Fruit fly (Drosophila melanogaster) whole organism, embryonic: ENCODE data around the gene Jon99Ciii.
A peak's percentile ranks its signal among the peaks of the same experiment; 100 is the strongest.

Source experiments
- Atf3 ChIP-seq: fragments of 200-800 bp; sonication (Bioruptor generic); optimal IDR thresholded peaks from 3 replicates; lab custom pipeline; 2016; ENCODE audit warnings: missing biosample characterization, missing genetic modification characterization
- Bgb ChIP-seq: fragments of 200-800 bp; sonication (Bioruptor generic); IDR thresholded peaks from 2 replicates; pipeline ENCODE4 v1.3.6; 2022; ENCODE audit warnings: missing biosample characterization, missing genetic modification characterization; ENCODE audit not compliant: partially characterized antibody
- CG11398 ChIP-seq: fragments of 200-800 bp; sonication (Bioruptor generic); optimal IDR thresholded peaks from 2 replicates; lab custom pipeline; 2016; ENCODE audit warnings: missing biosample characterization, missing genetic modification characterization
- CG11695 ChIP-seq: fragments of 200-800 bp; sonication (Bioruptor generic); IDR thresholded peaks from 3 replicates; pipeline ENCODE4 v1.3.6; 2022; ENCODE audit warnings: missing biosample characterization, missing genetic modification characterization
- CG12391 ChIP-seq: fragments of 200-800 bp; sonication (Bioruptor generic); optimal IDR thresholded peaks from 3 replicates; lab custom pipeline; 2018; ENCODE audit warnings: missing biosample characterization, mild to moderate bottlenecking, missing genetic modification characterization, moderate library complexity
- CG12744 ChIP-seq: fragments of 200-800 bp; sonication (Bioruptor generic); optimal IDR thresholded peaks from 2 replicates; lab custom pipeline; 2016; ENCODE audit warnings: missing biosample characterization, missing genetic modification characterization
- CG12942 ChIP-seq: fragments of 200-800 bp; sonication (Bioruptor generic); optimal IDR thresholded peaks from 3 replicates; lab custom pipeline; 2016; ENCODE audit warnings: missing biosample characterization, missing genetic modification characterization
- CG13894 ChIP-seq: fragments of 200-800 bp; sonication (Bioruptor generic); optimal IDR thresholded peaks from 3 replicates; lab custom pipeline; 2018; ENCODE audit warnings: missing biosample characterization, mild to moderate bottlenecking, missing genetic modification characterization, moderate library complexity
- CG14014 ChIP-seq: fragments of 200-800 bp; sonication (Bioruptor generic); IDR thresholded peaks from 2 replicates; pipeline ENCODE4 v1.3.6; 2022; ENCODE audit warnings: missing biosample characterization, missing genetic modification characterization
- CG17328 ChIP-seq: fragments of 200-800 bp; sonication (Bioruptor generic); IDR thresholded peaks from 2 replicates; pipeline ENCODE4 v1.3.6; 2022; ENCODE audit warnings: missing biosample characterization, missing genetic modification characterization
- CG17359 ChIP-seq: fragments of 200-800 bp; sonication (Bioruptor generic); optimal IDR thresholded peaks from 3 replicates; lab custom pipeline; 2018; ENCODE audit warnings: missing biosample characterization, mild to moderate bottlenecking, missing genetic modification characterization, moderate library complexity
- CG18599 ChIP-seq: fragments of 200-800 bp; sonication (Bioruptor generic); optimal IDR thresholded peaks from 3 replicates; lab custom pipeline; 2017; ENCODE audit warnings: missing biosample characterization, missing genetic modification characterization, mild to moderate bottlenecking, moderate library complexity, missing genetic modification reagents
- CG18764 ChIP-seq: fragments of 200-800 bp; sonication (Bioruptor generic); optimal IDR thresholded peaks from 3 replicates; lab custom pipeline; 2016; ENCODE audit warnings: missing biosample characterization, missing genetic modification characterization
- CG2199 ChIP-seq: fragments of 200-800 bp; sonication (Bioruptor generic); IDR thresholded peaks from 3 replicates; pipeline ENCODE4 v1.3.6; 2022; ENCODE audit warnings: missing biosample characterization, missing genetic modification characterization
- CG2678 ChIP-seq: fragments of 200-800 bp; sonication (Bioruptor generic); optimal IDR thresholded peaks from 3 replicates; lab custom pipeline; 2019; ENCODE audit warnings: missing biosample characterization, mild to moderate bottlenecking, missing genetic modification characterization, moderate library complexity
- CG2889 ChIP-seq: fragments of 200-800 bp; sonication (Bioruptor generic); IDR thresholded peaks from 3 replicates; pipeline ENCODE4 v1.3.6; 2022; ENCODE audit warnings: missing biosample characterization, missing genetic modification characterization
- CG30431 ChIP-seq: fragments of 200-800 bp; sonication (Bioruptor generic); optimal IDR thresholded peaks from 2 replicates; lab custom pipeline; 2017; ENCODE audit warnings: missing biosample characterization, missing genetic modification characterization
- CG6683 ChIP-seq: fragments of 200-800 bp; sonication (Bioruptor generic); optimal IDR thresholded peaks from 2 replicates; lab custom pipeline; 2017; ENCODE audit warnings: missing biosample characterization, mild to moderate bottlenecking, missing genetic modification characterization, missing genetic modification reagents
- CG6765 ChIP-seq: fragments of 200-800 bp; sonication (Bioruptor generic); optimal IDR thresholded peaks from 3 replicates; lab custom pipeline; 2017; ENCODE audit warnings: missing biosample characterization, mild to moderate bottlenecking, missing genetic modification characterization
- CG8089 ChIP-seq: fragments of 200-800 bp; sonication (Bioruptor generic); optimal IDR thresholded peaks from 3 replicates; lab custom pipeline; 2016; ENCODE audit warnings: missing biosample characterization, missing genetic modification characterization
- CG9215 ChIP-seq: fragments of 200-800 bp; sonication (Bioruptor generic); IDR thresholded peaks from 2 replicates; pipeline ENCODE4 v1.3.6; 2022; ENCODE audit warnings: missing biosample characterization, missing genetic modification characterization
- Dfd ChIP-seq, 2 experiments: fragments of >200 bp; optimal IDR thresholded peaks; 2 replicates each; lab custom pipeline; 2017; ENCODE audit warnings: missing biosample characterization in 2 of 2, missing genetic modification characterization in 2 of 2
- Doc3 ChIP-seq: fragments of 200-800 bp; sonication (Bioruptor generic); IDR thresholded peaks from 3 replicates; pipeline ENCODE4 v1.3.6; 2022; ENCODE audit warnings: missing biosample characterization, missing genetic modification characterization; ENCODE audit not compliant: partially characterized antibody
- Ets65A ChIP-seq: fragments of 200-800 bp; sonication (Bioruptor generic); peaks from one replicate; lab custom pipeline; 2016; ENCODE audit warnings: missing biosample characterization, missing genetic modification characterization
- HLHmδ ChIP-seq: fragments of 200-800 bp; sonication (Bioruptor generic); optimal IDR thresholded peaks from 2 replicates; lab custom pipeline; 2018; ENCODE audit warnings: missing biosample characterization, mild to moderate bottlenecking, missing genetic modification characterization, moderate library complexity
- Lpt ChIP-seq: fragments of >200 bp; optimal IDR thresholded peaks from 2 replicates; lab custom pipeline; 2018; ENCODE audit warnings: missing biosample characterization, missing genetic modification characterization
- Scr ChIP-seq: fragments of 200-800 bp; sonication (Bioruptor generic); IDR thresholded peaks from 2 replicates; pipeline ENCODE4 v1.3.6; 2022; ENCODE audit warnings: missing biosample characterization, missing genetic modification characterization; ENCODE audit not compliant: partially characterized antibody
- Side ChIP-seq: fragments of 200-800 bp; sonication (Bioruptor generic); optimal IDR thresholded peaks from 2 replicates; lab custom pipeline; 2016; ENCODE audit warnings: missing biosample characterization, missing genetic modification characterization
- bcd ChIP-seq: fragments of 200-800 bp; sonication (Bioruptor generic); optimal IDR thresholded peaks from 2 replicates; lab custom pipeline; 2017; ENCODE audit warnings: missing biosample characterization, mild to moderate bottlenecking, missing genetic modification characterization
- corto ChIP-seq: fragments of 200-800 bp; sonication (Bioruptor generic); optimal IDR thresholded peaks from 2 replicates; lab custom pipeline; 2016; ENCODE audit warnings: missing biosample characterization, mild to moderate bottlenecking, missing genetic modification characterization, moderate library complexity
- crol ChIP-seq: fragments of 200-800 bp; sonication (Bioruptor generic); IDR thresholded peaks from 2 replicates; pipeline ENCODE4 v1.3.6; 2022; ENCODE audit warnings: missing biosample characterization, missing genetic modification characterization
- ewg ChIP-seq: fragments of 200-800 bp; sonication (Bioruptor generic); optimal IDR thresholded peaks from 3 replicates; lab custom pipeline; 2017; ENCODE audit warnings: mild to moderate bottlenecking, missing biosample characterization, missing genetic modification reagents, missing genetic modification characterization
- fd102C ChIP-seq: fragments of 200-800 bp; sonication (Bioruptor generic); optimal IDR thresholded peaks from 2 replicates; lab custom pipeline; 2018; ENCODE audit warnings: missing biosample characterization, mild to moderate bottlenecking, missing genetic modification characterization, moderate library complexity
- fd96Cb ChIP-seq: fragments of 200-800 bp; sonication (Bioruptor generic); optimal IDR thresholded peaks from 2 replicates; lab custom pipeline; 2018; ENCODE audit warnings: missing biosample characterization, mild to moderate bottlenecking, missing genetic modification characterization, moderate library complexity
- ftz-f1 ChIP-seq: fragments of 200-800 bp; sonication (Bioruptor generic); optimal IDR thresholded peaks from 2 replicates; lab custom pipeline; 2016; ENCODE audit warnings: missing biosample characterization, missing genetic modification characterization
- gem ChIP-seq: fragments of 200-800 bp; sonication (Bioruptor generic); optimal IDR thresholded peaks from 2 replicates; lab custom pipeline; 2019; ENCODE audit warnings: missing biosample characterization, mild to moderate bottlenecking, missing genetic modification characterization, moderate library complexity
- ham ChIP-seq: fragments of 200-800 bp; sonication (Bioruptor generic); IDR thresholded peaks from 2 replicates; pipeline ENCODE4 v1.3.6; 2022; ENCODE audit warnings: missing biosample characterization, missing genetic modification characterization
- hth ChIP-seq: fragments of >200 bp; optimal IDR thresholded peaks from 2 replicates; lab custom pipeline; 2017; ENCODE audit warnings: inconsistent platforms
- kah ChIP-seq: fragments of 200-800 bp; sonication (Bioruptor generic); optimal IDR thresholded peaks from 2 replicates; lab custom pipeline; 2018; ENCODE audit warnings: missing biosample characterization, mild to moderate bottlenecking, missing genetic modification characterization
- lilli ChIP-seq: fragments of 200-800 bp; sonication (Bioruptor generic); optimal IDR thresholded peaks from 3 replicates; lab custom pipeline; 2016; ENCODE audit warnings: missing biosample characterization, missing genetic modification characterization
- pan ChIP-seq, 4 experiments: fragments of >200 bp in 3 of 4; fragments of 200-800 bp in 1 of 4; sonication (Bioruptor generic) in 1 of 4; optimal IDR thresholded peaks in 3 of 4; IDR thresholded peaks in 1 of 4; 2 replicates each; pipeline versions ENCODE4 v1.3.6 to Lab custom; 2017 to 2022; ENCODE audit warnings: missing biosample characterization in 2 of 4, missing genetic modification characterization in 2 of 4, mixed read lengths in 1 of 4
- prd ChIP-seq, 3 experiments: fragments of >200 bp in 2 of 3; fragments of 200-800 bp in 1 of 3; sonication (Bioruptor generic) in 1 of 3; optimal IDR thresholded peaks in 2 of 3; IDR thresholded peaks in 1 of 3; 2 replicates in 2 of 3; 3 replicates in 1 of 3; pipeline versions ENCODE4 v1.3.6 to Lab custom; 2017 to 2022; ENCODE audit warnings: missing biosample characterization in 1 of 3, missing genetic modification characterization in 1 of 3
- run ChIP-seq: fragments of 200-800 bp; sonication (Bioruptor generic); optimal IDR thresholded peaks from 3 replicates; lab custom pipeline; 2018; ENCODE audit warnings: missing biosample characterization, mild to moderate bottlenecking, missing genetic modification characterization
- sisA ChIP-seq: fragments of 200-800 bp; sonication (Bioruptor generic); IDR thresholded peaks from 2 replicates; pipeline ENCODE4 v1.3.6; 2022; ENCODE audit warnings: missing biosample characterization, missing genetic modification characterization
- slou ChIP-seq: fragments of 200-800 bp; sonication (Bioruptor generic); optimal IDR thresholded peaks from 3 replicates; lab custom pipeline; 2016; ENCODE audit warnings: missing biosample characterization, missing genetic modification characterization
- slp2 ChIP-seq: fragments of 200-800 bp; sonication (Bioruptor generic); optimal IDR thresholded peaks from 2 replicates; lab custom pipeline; 2016; ENCODE audit warnings: missing biosample characterization, missing genetic modification characterization
- tna ChIP-seq: fragments of 200-800 bp; sonication (Bioruptor generic); IDR thresholded peaks from 2 replicates; pipeline ENCODE4 v1.3.6; 2022; ENCODE audit warnings: missing biosample characterization, missing genetic modification characterization; ENCODE audit not compliant: partially characterized antibody
- yki ChIP-seq: fragments of >200 bp; optimal IDR thresholded peaks from 3 replicates; lab custom pipeline; 2018
- zf30C ChIP-seq: fragments of 200-800 bp; sonication (Bioruptor generic); optimal IDR thresholded peaks from 3 replicates; lab custom pipeline; 2018; ENCODE audit warnings: missing biosample characterization, mild to moderate bottlenecking, missing genetic modification characterization
- zfh1 ChIP-seq: fragments of 200-800 bp; sonication (Bioruptor generic); IDR thresholded peaks from 3 replicates; pipeline ENCODE4 v1.3.6; 2022; ENCODE audit warnings: missing biosample characterization, missing genetic modification characterization

The Jon99Ciii gene

dm6 chr3R:29894393-29894792 is 27.6 kb upstream of the Jon99Ciii start (continued):
- no peak for TF ChIP-seq Atf3
- TF ChIP-seq CG9215 (GFP tag; lab: Robert Waterston, UW): peak; percentile 70
- TF ChIP-seq CG14014: peak; percentile 63; the same call in 1 of the 2 replicates
- TF ChIP-seq CG11695 (GFP tag; lab: Robert Waterston, UW): peak; percentile 73
- TF ChIP-seq CG2889 (GFP tag; lab: Robert Waterston, UW): 0 out of 3 replicates have a peak, but pooled peaks have one; percentile 40
- peak; percentile 47 for TF ChIP-seq sisA (GFP tag; lab: Robert Waterston, UW)
- TF ChIP-seq yki: no peak
- no peak for TF ChIP-seq slp2 (GFP tag; lab: Kevin White, UChicago)
- no peak for TF ChIP-seq tna (GFP tag; lab: Robert Waterston, UW)
- TF ChIP-seq zf30C (GFP tag; lab: Kevin White, UChicago): no peak
- TF ChIP-seq Side (GFP tag; lab: Kevin White, UChicago): peak; percentile 4
- peak; percentile 84 for TF ChIP-seq CG2678
- no peak for TF ChIP-seq CG12942 (GFP tag; lab: Kevin White, UChicago)
- TF ChIP-seq CG12391 (tag; lab: Kevin White, UChicago): peak; percentile 43
- no peak for TF ChIP-seq corto (GFP tag; lab: Kevin White, UChicago)
- TF ChIP-seq Doc3 (GFP tag; lab: Robert Waterston, UW): no peak
- no peak for TF ChIP-seq ftz-f1
- TF ChIP-seq CG17359 (tag; lab: Kevin White, UChicago): peak; percentile 61
- TF ChIP-seq bcd (GFP tag; lab: Kevin White, UChicago): peak; percentile 67
- TF ChIP-seq lilli (GFP tag; lab: Kevin White, UChicago): peak; percentile 53
- TF ChIP-seq ham (GFP tag; lab: Robert Waterston, UW): 0 out of 2 replicates have a peak, but pooled peaks have one; percentile 32
- TF ChIP-seq slou (GFP tag; lab: Kevin White, UChicago): peak; percentile 24
- peak; percentile 78 for TF ChIP-seq gem
- TF ChIP-seq CG11398 (GFP tag; lab: Kevin White, UChicago): no peak
- no peak for TF ChIP-seq CG12744 (GFP tag; lab: Kevin White, UChicago)
- no peak for TF ChIP-seq Scr
- no peak for TF ChIP-seq Dfd (GFP tag; optimal IDR thresholded peaks at IDR 0.05; lab: Kevin White, UChicago)
- TF ChIP-seq HLHmδ (GFP tag; lab: Kevin White, UChicago): no peak
- peak; percentile 35; the same call in 1 of the 3 replicates for TF ChIP-seq zfh1 (GFP tag; lab: Robert Waterston, UW)
- peak; percentile 80 for TF ChIP-seq Ets65A (GFP tag; lab: Kevin White, UChicago)
- TF ChIP-seq Lpt (GFP tag; lab: Kevin White, UChicago): no peak
- no peak for TF ChIP-seq prd (optimal IDR thresholded peaks at IDR 0.05; lab: Kevin White, UChicago)
- TF ChIP-seq prd (GFP tag; IDR thresholded peaks at IDR 0.05; lab: Robert Waterston, UW): peak; percentile 48; the same call in 2 of the 3 replicates
- TF ChIP-seq CG30431: peak; percentile 3
- peak; percentile 54 for TF ChIP-seq CG6765 (GFP tag; lab: Kevin White, UChicago)
- TF ChIP-seq CG18599 (GFP tag; lab: Kevin White, UChicago): peak; percentile 62
- TF ChIP-seq hth (lab: Kevin White, UChicago): no peak
- TF ChIP-seq CG17328 (GFP tag; lab: Robert Waterston, UW): 0 out of 2 replicates have a peak, but pooled peaks have one; percentile 5
- peak; percentile 6 for TF ChIP-seq kah (GFP tag; lab: Kevin White, UChicago)
- TF ChIP-seq CG18764 (GFP tag; lab: Kevin White, UChicago): no peak
- TF ChIP-seq fd102C (GFP tag; lab: Kevin White, UChicago): no peak
- peak; percentile 53 for TF ChIP-seq fd96Cb
- TF ChIP-seq ewg (GFP tag; lab: Kevin White, UChicago): no peak
- no peak for TF ChIP-seq Bgb
- TF ChIP-seq pan (optimal IDR thresholded peaks at IDR 0.05; lab: Kevin White, UChicago): no peak
- TF ChIP-seq pan (GFP tag; optimal IDR thresholded peaks at IDR 0.05 in 1 of 2, IDR thresholded peaks at IDR 0.05 in 1 of 2): peak in 1 of 2 experiments; percentile 57
- no peak for TF ChIP-seq CG13894 (tag; lab: Kevin White, UChicago)
- TF ChIP-seq CG8089 (GFP tag; lab: Kevin White, UChicago): no peak
- no peak; the same call in 2 of the 3 replicates for TF ChIP-seq CG2199
- no peak for TF ChIP-seq CG6683 (GFP tag; lab: Kevin White, UChicago)
- TF ChIP-seq run (tag; lab: Kevin White, UChicago): peak; percentile 38
- TF ChIP-seq crol: no peak
